Worm (Caenorhabditis elegans) whole organism, L4 larva: ENCODE data around the gene srj-23.

Source experiments
- F37D6.2 ChIP-seq: sonication (generic microtip); optimal IDR thresholded peaks from 2 replicates; lab custom pipeline; 2016; ENCODE audit warnings: mild to moderate bottlenecking, missing genetic modification characterization, missing compliant biosample characterization
- Y105C5A.15 ChIP-seq: fragments of 200-800 bp; sonication (Bioruptor generic); IDR thresholded peaks from 2 replicates; pipeline ENCODE4 v1.3.6; 2022; ENCODE audit warnings: missing genetic modification characterization, missing compliant biosample characterization
- ama-1 ChIP-seq: fragments of 150-350 bp; optimal IDR thresholded peaks from 2 replicates; lab custom pipeline; 2014; ENCODE audit warnings: inconsistent platforms, mixed read lengths
- arid-1 ChIP-seq: fragments of 200-800 bp; sonication (Bioruptor generic); conservative IDR thresholded peaks from 2 replicates; pipeline ENCODE4 v1.3.6; 2022; ENCODE audit warnings: missing genetic modification reagents, missing genetic modification characterization, missing compliant biosample characterization
- ceh-82 ChIP-seq: sonication (generic microtip); optimal IDR thresholded peaks from 2 replicates; lab custom pipeline; 2017; ENCODE audit warnings: missing biosample characterization, missing genetic modification characterization
- ces-1 ChIP-seq: fragments of 150-350 bp; sonication (generic microtip); optimal IDR thresholded peaks from 4 replicates; lab custom pipeline; 2014; ENCODE audit warnings: missing biosample characterization, missing genetic modification reagents, missing genetic modification characterization
- ctbp-1 ChIP-seq: fragments of 200-800 bp; sonication (Bioruptor generic); IDR thresholded peaks from 2 replicates; pipeline ENCODE4 v1.3.6; 2022; ENCODE audit warnings: missing genetic modification reagents, missing genetic modification characterization, missing compliant biosample characterization
- daf-12 ChIP-seq: fragments of 150-350 bp; optimal IDR thresholded peaks from 2 replicates; lab custom pipeline; 2014; ENCODE audit warnings: missing biosample characterization, missing genetic modification reagents, missing genetic modification characterization
- daf-16 ChIP-seq, 3 experiments: sonication (generic microtip); optimal IDR thresholded peaks; 2 replicates each; lab custom pipeline; 2016 to 2017; ENCODE audit warnings: missing genetic modification characterization in 3 of 3, missing genetic modification reagents in 3 of 3, mild to moderate bottlenecking in 2 of 3, missing compliant biosample characterization in 2 of 3, missing biosample characterization in 1 of 3, moderate library complexity in 1 of 3
- daf-19 ChIP-seq: fragments of 200-800 bp; sonication (Bioruptor generic); conservative IDR thresholded peaks from 2 replicates; pipeline ENCODE4 v1.3.6; 2022; ENCODE audit warnings: missing genetic modification characterization, missing compliant biosample characterization
- dmd-8 ChIP-seq: fragments of 200-800 bp; sonication (Bioruptor generic); IDR thresholded peaks from 2 replicates; pipeline ENCODE4 v1.3.6; 2022; ENCODE audit warnings: missing genetic modification characterization, missing compliant biosample characterization
- duxl-1 ChIP-seq: sonication (generic microtip); optimal IDR thresholded peaks from 2 replicates; lab custom pipeline; 2016; ENCODE audit warnings: mild to moderate bottlenecking, missing genetic modification characterization, moderate library complexity, missing compliant biosample characterization; ENCODE audit not compliant: poor library complexity
- egl-27 ChIP-seq: sonication (generic microtip); optimal IDR thresholded peaks from 3 replicates; lab custom pipeline; 2017; ENCODE audit warnings: missing biosample characterization, missing genetic modification reagents, missing genetic modification characterization
- egl-43 ChIP-seq: fragments of 200-800 bp; sonication (Bioruptor generic); IDR thresholded peaks from 2 replicates; pipeline ENCODE4 v1.3.6; 2022; ENCODE audit warnings: missing genetic modification reagents, missing genetic modification characterization, missing compliant biosample characterization
- fkh-10 ChIP-seq: fragments of 150-350 bp; optimal IDR thresholded peaks from 2 replicates; lab custom pipeline; 2014; ENCODE audit warnings: missing biosample characterization, missing genetic modification reagents, missing genetic modification characterization
- fos-1 ChIP-seq: fragments of 150-350 bp; optimal IDR thresholded peaks from 2 replicates; lab custom pipeline; 2014; ENCODE audit warnings: missing biosample characterization, missing genetic modification characterization
- hif-1 ChIP-seq, 2 experiments: sonication (generic microtip); optimal IDR thresholded peaks; 2 replicates each; lab custom pipeline; 2016 to 2017; ENCODE audit warnings: missing compliant biosample characterization in 2 of 2, missing genetic modification characterization in 2 of 2, missing genetic modification reagents in 2 of 2, missing genotype in 2 of 2, mild to moderate bottlenecking in 1 of 2
- hlh-11 ChIP-seq: fragments of 200-800 bp; sonication (Bioruptor generic); optimal IDR thresholded peaks from 2 replicates; lab custom pipeline; 2018; ENCODE audit warnings: mild to moderate bottlenecking, missing genetic modification characterization, missing compliant biosample characterization
- hlh-30 ChIP-seq: sonication (generic microtip); optimal IDR thresholded peaks from 2 replicates; lab custom pipeline; 2017; ENCODE audit warnings: antibody characterized with exemption, mild to moderate bottlenecking, missing genetic modification characterization, missing compliant biosample characterization; ENCODE audit not compliant: insufficient read depth
- hmg-1.1 ChIP-seq: fragments of 200-800 bp; sonication (Bioruptor generic); IDR thresholded peaks from 2 replicates; pipeline ENCODE4 v1.3.6; 2022; ENCODE audit warnings: missing genetic modification reagents, missing genetic modification characterization, missing compliant biosample characterization
- lin-1 ChIP-seq: fragments of 200-800 bp; sonication (Bioruptor generic); IDR thresholded peaks from 2 replicates; pipeline ENCODE4 v1.3.6; 2022; ENCODE audit warnings: missing genetic modification reagents, missing genetic modification characterization, missing compliant biosample characterization
- lin-38 ChIP-seq: fragments of 200-800 bp; sonication (Bioruptor generic); IDR thresholded peaks from 2 replicates; pipeline ENCODE4 v1.3.6; 2022; ENCODE audit warnings: missing genetic modification reagents, missing genetic modification characterization, missing compliant biosample characterization
- lin-39 ChIP-seq: fragments of 150-350 bp; optimal IDR thresholded peaks from 2 replicates; lab custom pipeline; 2014; ENCODE audit warnings: missing biosample characterization, missing genetic modification reagents, missing genetic modification characterization
- lir-3 ChIP-seq: sonication (generic microtip); optimal IDR thresholded peaks from 2 replicates; lab custom pipeline; 2016; ENCODE audit warnings: mild to moderate bottlenecking, missing genetic modification characterization, missing compliant biosample characterization
- lsy-2 ChIP-seq, 2 experiments: fragments of 150-350 bp in 1 of 2; sonication (generic microtip) in 1 of 2; optimal IDR thresholded peaks; 2 replicates each; lab custom pipeline; 2014 to 2017; ENCODE audit warnings: missing biosample characterization in 2 of 2, missing genetic modification characterization in 2 of 2
- madf-5 ChIP-seq, 2 experiments: fragments of 200-800 bp; sonication (Bioruptor generic); IDR thresholded peaks; 2 replicates each; pipeline ENCODE4 v1.3.6; 2022; ENCODE audit warnings: missing compliant biosample characterization in 2 of 2, missing genetic modification characterization in 2 of 2
- mep-1 ChIP-seq: fragments of 150-350 bp; sonication (generic microtip); optimal IDR thresholded peaks from 3 replicates; lab custom pipeline; 2014; ENCODE audit warnings: missing biosample characterization, missing genetic modification characterization
- mes-2 ChIP-seq: sonication (generic microtip); optimal IDR thresholded peaks from 2 replicates; lab custom pipeline; 2016; ENCODE audit warnings: missing genotype, mild to moderate bottlenecking, missing genetic modification characterization, missing compliant biosample characterization; ENCODE audit not compliant: poor library complexity, severe bottlenecking
- nhr-102 ChIP-seq: sonication (generic microtip); optimal IDR thresholded peaks from 2 replicates; lab custom pipeline; 2016; ENCODE audit warnings: mild to moderate bottlenecking, missing genetic modification characterization, moderate library complexity, missing compliant biosample characterization
- nhr-11 ChIP-seq: fragments of 150-350 bp; optimal IDR thresholded peaks from 2 replicates; lab custom pipeline; 2014; ENCODE audit warnings: missing biosample characterization, missing genetic modification characterization
- nhr-28 ChIP-seq: fragments of 150-350 bp; optimal IDR thresholded peaks from 2 replicates; lab custom pipeline; 2014; ENCODE audit warnings: missing biosample characterization, missing genetic modification characterization
- nhr-42 ChIP-seq: fragments of 200-800 bp; sonication (Bioruptor generic); IDR thresholded peaks from 2 replicates; pipeline ENCODE4 v1.3.6; 2022; ENCODE audit warnings: missing genetic modification characterization, missing compliant biosample characterization
- pha-4 ChIP-seq, 2 experiments: fragments of 150-350 bp in 1 of 2; fragments of 200-800 bp in 1 of 2; sonication (Bioruptor generic) in 1 of 2; IDR thresholded peaks in 1 of 2; optimal IDR thresholded peaks in 1 of 2; 2 replicates each; pipeline versions ENCODE4 v1.3.6 to Lab custom; 2014 to 2022; ENCODE audit warnings: missing genetic modification characterization in 2 of 2, missing genetic modification reagents in 2 of 2, missing biosample characterization in 1 of 2, missing compliant biosample characterization in 1 of 2
- snpc-1.2 ChIP-seq: fragments of 200-800 bp; sonication (Bioruptor generic); IDR thresholded peaks from 2 replicates; pipeline ENCODE4 v1.3.6; 2022; ENCODE audit warnings: missing genetic modification reagents, missing genetic modification characterization, missing compliant biosample characterization
- snpc-4 ChIP-seq: fragments of 150-350 bp; optimal IDR thresholded peaks from 2 replicates; lab custom pipeline; 2014; ENCODE audit warnings: missing biosample characterization, missing genetic modification characterization
- unc-62 ChIP-seq, 3 experiments: fragments of 150-350 bp in 1 of 3; sonication (generic microtip); optimal IDR thresholded peaks in 2 of 3; peaks in 1 of 3; 1 replicate in 1 of 3; 2 replicates in 2 of 3; lab custom pipeline; 2014 to 2017; ENCODE audit warnings: missing biosample characterization in 3 of 3, missing genetic modification characterization in 3 of 3, missing genetic modification reagents in 3 of 3, missing genotype in 1 of 3
- zfp-2 ChIP-seq: sonication (generic microtip); optimal IDR thresholded peaks from 2 replicates; lab custom pipeline; 2016; ENCODE audit warnings: mild to moderate bottlenecking, missing genetic modification characterization, missing compliant biosample characterization
- zfp-3 ChIP-seq: fragments of 200-800 bp; sonication (Bioruptor generic); conservative IDR thresholded peaks from 2 replicates; pipeline ENCODE4 v1.3.6; 2022; ENCODE audit warnings: missing genetic modification reagents, missing genetic modification characterization, missing compliant biosample characterization

Gene srj-23

DNA sequence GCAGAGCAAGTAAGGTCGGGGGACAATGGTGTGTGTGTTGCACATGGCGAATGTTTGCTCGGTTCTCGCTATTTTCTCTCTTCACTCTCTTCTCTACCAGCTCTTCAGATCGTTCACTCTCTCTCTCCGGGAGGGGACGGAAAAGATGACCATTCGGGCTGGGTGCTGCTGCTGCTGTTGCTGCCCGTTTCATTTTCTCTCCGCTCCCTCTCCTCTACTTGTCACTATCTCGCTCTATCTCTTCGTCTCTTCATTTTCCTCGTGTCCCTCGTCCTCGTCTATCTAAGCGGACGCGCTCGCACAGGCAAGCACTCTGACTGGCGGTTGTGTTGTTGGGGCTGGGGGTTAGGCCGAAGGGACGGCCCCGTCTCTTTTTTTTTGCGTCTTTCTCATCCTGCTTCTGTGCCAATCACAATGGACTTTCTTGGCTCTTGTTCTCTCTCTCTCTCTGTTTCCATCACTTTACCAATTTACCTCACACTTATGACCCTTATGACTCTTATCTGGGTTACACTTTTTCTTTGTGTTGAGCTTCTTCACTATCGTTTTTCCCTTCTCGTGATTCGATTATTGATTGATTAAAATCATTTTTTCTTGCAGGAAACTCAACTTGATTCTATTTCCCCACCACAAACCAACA lies 23.2 kb downstream of the srj-23 start, which contains the start of the genes F53E2.2 and unc-60 (continued):
- 0 out of 2 replicates have a peak, but pooled peaks have one; percentile 13 for TF ChIP-seq snpc-1.2 (GFP tag; lab: Robert Waterston, UW)
- TF ChIP-seq egl-27 (tag; lab: Kevin White, UChicago), result no peak
- TF ChIP-seq ctbp-1 (GFP tag; lab: Robert Waterston, UW), result peak; percentile 38
- TF ChIP-seq mep-1, result peak; percentile 77
- TF ChIP-seq pha-4 (GFP tag; IDR thresholded peaks at IDR 0.05; lab: Robert Waterston, UW), result peak; percentile 61; the same call in 1 of the 2 replicates
- TF ChIP-seq pha-4 (tag; optimal IDR thresholded peaks at IDR 0.05; lab: Kevin White, UChicago), result no peak
- no peak for TF ChIP-seq lir-3 (tag; lab: Kevin White, UChicago)
- peak; percentile 72 for TF ChIP-seq hlh-30 (tag; lab: Kevin White, UChicago)
- TF ChIP-seq nhr-42 (GFP tag; lab: Robert Waterston, UW), result no peak
- TF ChIP-seq hmg-1.1 (GFP tag; lab: Robert Waterston, UW), result peak; percentile 84
- TF ChIP-seq daf-12, result no peak
- TF ChIP-seq madf-5 (GFP tag; IDR thresholded peaks at IDR 0.05; lab: Robert Waterston, UW), result 0 out of 4 replicates have a peak, but pooled peaks of 1 of the 2 experiments have one; percentile 36
- peak; percentile 11 to 27 for TF ChIP-seq daf-16 (GFP tag; optimal IDR thresholded peaks at IDR 0.05; lab: Kevin White, UChicago)
- TF ChIP-seq daf-16 (tag; optimal IDR thresholded peaks at IDR 0.05; lab: Kevin White, UChicago), result peak; percentile 59
- TF ChIP-seq hif-1 (tag; optimal IDR thresholded peaks at IDR 0.05; lab: Kevin White, UChicago), result peak in 1 of 2 experiments; percentile 40
- no peak for TF ChIP-seq fkh-10 (GFP tag; lab: Kevin White, UChicago)
- no peak for TF ChIP-seq daf-19 (GFP tag; lab: Robert Waterston, UW)
- peak; percentile 80 for TF ChIP-seq hlh-11
- peak; percentile 29 to 50 for TF ChIP-seq lsy-2 (tag; optimal IDR thresholded peaks at IDR 0.05; lab: Kevin White, UChicago)
- TF ChIP-seq nhr-28 (tag; lab: Kevin White, UChicago), result peak; percentile 53
- no peak for TF ChIP-seq duxl-1 (tag; lab: Kevin White, UChicago)
- TF ChIP-seq ceh-82, result no peak
- TF ChIP-seq, all 104 proteins: peak for 33

DNA sequence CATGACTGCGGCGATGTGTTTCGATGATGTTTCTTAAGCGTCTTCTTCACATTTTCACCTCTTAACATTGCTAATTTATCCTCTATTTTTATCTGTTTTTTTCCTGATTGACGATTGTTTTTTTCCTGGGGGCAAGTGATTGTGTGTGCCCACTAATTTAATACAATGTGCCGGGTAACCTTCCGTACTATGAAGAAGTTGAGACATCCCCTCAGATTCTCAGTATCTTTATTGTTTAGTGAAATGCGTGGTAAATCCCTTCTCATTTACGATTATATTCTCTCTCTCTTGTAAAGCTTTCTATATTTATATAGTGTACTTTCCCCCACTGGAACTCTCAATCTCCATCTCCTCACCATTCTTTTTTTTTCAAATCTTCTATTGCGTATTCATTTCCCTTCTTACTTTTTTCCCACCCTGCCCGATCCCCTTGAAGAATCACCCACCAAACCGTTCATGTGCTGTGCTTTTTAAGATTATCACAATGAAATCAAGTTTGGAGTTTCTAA lies 24.9 kb downstream of the srj-23 start:
- TF ChIP-seq mep-1 (peak; percentile 1), Y105C5A.15 (GFP tag; lab: Robert Waterston, UW) (0 out of 2 replicates have a peak, but pooled peaks have one; percentile 16), arid-1 (GFP tag; lab: Robert Waterston, UW) (peak; percentile 36; the same call in 1 of the 2 replicates), lin-38 (GFP tag; lab: Robert Waterston, UW) (peak; percentile 47; the same call in 1 of the 2 replicates), fos-1 (tag; lab: Kevin White, UChicago) (no peak)

DNA sequence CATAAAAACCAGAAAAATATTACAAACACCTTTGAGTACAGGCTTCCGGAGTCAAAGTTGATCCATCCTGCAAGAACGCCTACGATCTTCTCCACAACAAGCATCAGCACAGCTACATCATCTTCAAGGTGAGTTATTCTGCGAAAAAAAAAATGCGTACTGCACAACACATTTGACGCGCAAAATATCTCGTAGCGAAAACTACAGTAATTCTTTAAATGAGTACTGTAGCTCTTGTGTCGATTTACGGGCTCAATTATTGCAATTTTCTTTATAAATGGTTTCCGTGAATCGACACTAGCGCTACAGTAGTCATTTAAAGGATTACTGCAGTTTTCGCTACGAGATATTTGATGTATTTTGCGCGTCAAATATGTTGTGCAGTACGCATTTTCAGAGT lies 25.4 kb downstream of the srj-23 start:
- TF ChIP-seq ama-1 (lab: Kevin White, UChicago) (peak; percentile 21), mes-2 (tag; lab: Kevin White, UChicago) (peak; percentile 4), lsy-2 (tag; optimal IDR thresholded peaks at IDR 0.05; lab: Kevin White, UChicago) (no peak)

DNA sequence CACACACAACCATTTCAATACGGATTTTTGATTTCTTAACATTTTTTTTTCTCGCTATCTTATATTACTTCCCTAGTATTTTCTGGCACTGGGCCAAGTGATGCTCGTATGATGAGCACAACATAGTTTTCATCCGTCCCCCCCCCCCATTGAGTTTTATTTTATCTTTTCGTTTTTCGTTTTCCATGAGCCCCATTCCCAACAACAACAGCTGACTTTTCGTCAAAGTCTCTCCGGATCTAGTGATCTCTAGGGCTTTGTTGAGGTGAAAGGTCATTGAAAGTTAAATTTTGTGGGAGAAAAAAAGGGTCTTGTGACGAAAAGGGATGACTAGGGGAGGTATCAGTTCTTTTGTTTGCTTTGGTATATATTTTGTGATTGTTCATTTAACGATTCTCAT lies 29.4 kb downstream of the srj-23 start:
- TF ChIP-seq daf-16 (GFP tag; optimal IDR thresholded peaks at IDR 0.05; lab: Kevin White, UChicago), result peak in 1 of 2 experiments; percentile 1
- no peak for TF ChIP-seq daf-16 (tag; optimal IDR thresholded peaks at IDR 0.05; lab: Kevin White, UChicago)
- no peak for TF ChIP-seq lin-1 (GFP tag; lab: Robert Waterston, UW)
- TF ChIP-seq nhr-11 (tag; lab: Kevin White, UChicago), result peak; percentile 39
- TF ChIP-seq, all 104 proteins: peak for 2

DNA sequence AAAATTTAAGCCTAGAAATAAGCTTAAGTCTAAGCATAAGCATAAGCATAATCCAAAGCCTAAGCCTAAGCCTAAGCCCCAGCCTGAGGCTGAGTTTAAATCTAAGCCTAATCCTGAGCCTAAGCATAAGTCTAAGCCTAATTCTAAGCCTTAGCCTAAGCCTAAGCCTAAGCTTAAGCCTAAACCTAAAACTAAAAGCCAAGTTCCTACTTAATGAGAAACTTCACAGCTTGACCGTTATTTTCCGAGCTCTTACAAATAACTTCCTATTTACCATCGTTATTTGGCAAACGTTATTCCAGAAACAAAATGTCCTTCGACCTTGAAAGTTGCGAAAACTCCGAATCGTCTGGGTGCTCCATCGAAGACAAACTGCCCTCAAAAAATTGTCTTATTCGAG lies 30.3 kb downstream of the srj-23 start, which contains the start of gene C38C3.4:
Gene C38C3.4 (plus strand): TSS at position 301 of the 400 bp plus-strand sequence.
- TF ChIP-seq unc-62 (GFP tag; optimal IDR thresholded peaks at IDR 0.05 in 1 of 2; lab: Kevin White, UChicago) (no peak), unc-62 (tag; optimal IDR thresholded peaks at IDR 0.05; lab: Kevin White, UChicago) (no peak), ces-1 (no peak), nhr-42 (GFP tag; lab: Robert Waterston, UW) (no peak), lin-39 (no peak), daf-16 (GFP tag; optimal IDR thresholded peaks at IDR 0.05; lab: Kevin White, UChicago) (no peak), daf-16 (tag; optimal IDR thresholded peaks at IDR 0.05; lab: Kevin White, UChicago) (no peak), zfp-3 (no peak), ceh-82 (no peak), zfp-2 (no peak), snpc-4 (tag; lab: Kevin White, UChicago) (no peak), nhr-102 (tag; lab: Kevin White, UChicago) (no peak), dmd-8 (no peak), egl-43 (GFP tag; lab: Robert Waterston, UW) (no peak), hmg-1.1 (GFP tag; lab: Robert Waterston, UW) (no peak), fos-1 (tag; lab: Kevin White, UChicago) (no peak), F37D6.2 (tag; lab: Kevin White, UChicago) (no peak), pha-4 (GFP tag; IDR thresholded peaks at IDR 0.05; lab: Robert Waterston, UW) (no peak), pha-4 (tag; optimal IDR thresholded peaks at IDR 0.05; lab: Kevin White, UChicago) (no peak)
